Fruit fly (Drosophila melanogaster) whole organism, embryonic: ENCODE data around the gene Dpm2.
A peak's percentile ranks its signal among the peaks of the same experiment; 100 is the strongest.

Experiments used
- Bdp1 ChIP-seq: fragments of 200-800 bp; sonication (Bioruptor generic); optimal IDR thresholded peaks from 3 replicates; lab custom pipeline; 2016; ENCODE audit warnings: missing biosample characterization, missing genetic modification characterization
- BtbVII ChIP-seq: fragments of 200-800 bp; sonication (Bioruptor generic); optimal IDR thresholded peaks from 3 replicates; lab custom pipeline; 2017; ENCODE audit warnings: missing biosample characterization, mild to moderate bottlenecking, missing genetic modification characterization
- CG11456 ChIP-seq: fragments of 200-800 bp; sonication (Bioruptor generic); IDR thresholded peaks from 3 replicates; pipeline ENCODE4 v1.3.6; 2022; ENCODE audit warnings: missing biosample characterization, missing genetic modification characterization
- CG12236 ChIP-seq: fragments of 200-800 bp; sonication (Bioruptor generic); optimal IDR thresholded peaks from 2 replicates; lab custom pipeline; 2016; ENCODE audit warnings: missing biosample characterization, missing genetic modification characterization
- CG12769 ChIP-seq: fragments of 200-800 bp; sonication (Bioruptor generic); optimal IDR thresholded peaks from 2 replicates; lab custom pipeline; 2019; ENCODE audit warnings: missing biosample characterization, mild to moderate bottlenecking, missing genetic modification characterization, moderate library complexity
- CG14710 ChIP-seq: fragments of 200-800 bp; sonication (Bioruptor generic); optimal IDR thresholded peaks from 3 replicates; lab custom pipeline; 2019; ENCODE audit warnings: missing biosample characterization, mild to moderate bottlenecking, missing genetic modification characterization, moderate library complexity
- CG15011 ChIP-seq: fragments of 200-800 bp; sonication (Bioruptor generic); optimal IDR thresholded peaks from 3 replicates; lab custom pipeline; 2018; ENCODE audit warnings: missing biosample characterization, mild to moderate bottlenecking, missing genetic modification characterization
- CG15269 ChIP-seq: fragments of 200-800 bp; sonication (Bioruptor generic); optimal IDR thresholded peaks from 2 replicates; lab custom pipeline; 2018; ENCODE audit warnings: missing biosample characterization, mild to moderate bottlenecking, missing genetic modification characterization, moderate library complexity
- CG15696 ChIP-seq: fragments of 200-800 bp; sonication (Bioruptor generic); optimal IDR thresholded peaks from 2 replicates; lab custom pipeline; 2019; ENCODE audit warnings: missing biosample characterization, mild to moderate bottlenecking, missing genetic modification characterization, moderate library complexity
- CG17361 ChIP-seq: fragments of 200-800 bp; sonication (Bioruptor generic); IDR thresholded peaks from 3 replicates; pipeline ENCODE4 v1.3.6; 2022; ENCODE audit warnings: missing biosample characterization, missing genetic modification characterization
- CG17568 ChIP-seq: fragments of 200-800 bp; sonication (Bioruptor generic); optimal IDR thresholded peaks from 2 replicates; lab custom pipeline; 2018; ENCODE audit warnings: missing biosample characterization, mild to moderate bottlenecking, missing genetic modification characterization, moderate library complexity
- CG2116 ChIP-seq: fragments of 200-800 bp; sonication (Bioruptor generic); optimal IDR thresholded peaks from 3 replicates; lab custom pipeline; 2018; ENCODE audit warnings: missing biosample characterization, mild to moderate bottlenecking, missing genetic modification characterization
- CG2875 ChIP-seq: fragments of 200-800 bp; sonication (Bioruptor generic); optimal IDR thresholded peaks from 2 replicates; lab custom pipeline; 2017; ENCODE audit warnings: missing biosample characterization, mild to moderate bottlenecking, missing genetic modification characterization, missing genetic modification reagents
- CG31224 ChIP-seq: fragments of 200-800 bp; sonication (Bioruptor generic); IDR thresholded peaks from 2 replicates; pipeline ENCODE4 v1.3.6; 2022; ENCODE audit warnings: missing biosample characterization, missing genetic modification characterization
- CG34376 ChIP-seq: fragments of 200-800 bp; sonication (Bioruptor generic); optimal IDR thresholded peaks from 2 replicates; lab custom pipeline; 2018; ENCODE audit warnings: missing biosample characterization, mild to moderate bottlenecking, missing genetic modification characterization
- CG3995 ChIP-seq: fragments of 200-800 bp; sonication (Bioruptor generic); optimal IDR thresholded peaks from 3 replicates; lab custom pipeline; 2016; ENCODE audit warnings: missing biosample characterization, missing genetic modification characterization
- CG6254 ChIP-seq: fragments of 200-800 bp; sonication (Bioruptor generic); optimal IDR thresholded peaks from 3 replicates; lab custom pipeline; 2017; ENCODE audit warnings: mild to moderate bottlenecking, missing biosample characterization, missing genetic modification reagents, missing genetic modification characterization
- CG8281 ChIP-seq: fragments of 200-800 bp; sonication (Bioruptor generic); optimal IDR thresholded peaks from 2 replicates; lab custom pipeline; 2018; ENCODE audit warnings: missing biosample characterization, mild to moderate bottlenecking, missing genetic modification characterization, moderate library complexity
- CG8290 ChIP-seq, 3 experiments: fragments of 200-800 bp; sonication (Bioruptor generic); optimal IDR thresholded peaks; 2 replicates each; lab custom pipeline; 2016 to 2019; ENCODE audit warnings: missing biosample characterization in 3 of 3, missing genetic modification characterization in 3 of 3, mild to moderate bottlenecking in 2 of 3, moderate library complexity in 1 of 3
- CG8359 ChIP-seq: fragments of 200-800 bp; sonication (Bioruptor generic); optimal IDR thresholded peaks from 2 replicates; lab custom pipeline; 2017; ENCODE audit warnings: missing biosample characterization, mild to moderate bottlenecking, missing genetic modification characterization, borderline replicate concordance
- CG8765 ChIP-seq: fragments of 200-800 bp; sonication (Bioruptor generic); IDR thresholded peaks from 2 replicates; pipeline ENCODE4 v1.3.6; 2022; ENCODE audit warnings: missing biosample characterization, missing genetic modification characterization
- CG9609 ChIP-seq: fragments of 200-800 bp; sonication (Bioruptor generic); optimal IDR thresholded peaks from 3 replicates; lab custom pipeline; 2016; ENCODE audit warnings: missing biosample characterization, missing genetic modification characterization
- CG9817 ChIP-seq: fragments of 200-800 bp; sonication (Bioruptor generic); optimal IDR thresholded peaks from 2 replicates; lab custom pipeline; 2018; ENCODE audit warnings: missing biosample characterization, mild to moderate bottlenecking, missing genetic modification characterization, moderate library complexity
- Dbx ChIP-seq: fragments of 200-800 bp; sonication (Bioruptor generic); IDR thresholded peaks from 3 replicates; pipeline ENCODE4 v1.3.6; 2022; ENCODE audit warnings: missing biosample characterization, missing genetic modification characterization
- Dref ChIP-seq: fragments of 200-800 bp; sonication (Bioruptor generic); IDR thresholded peaks from 2 replicates; pipeline ENCODE4 v1.3.6; 2022; ENCODE audit warnings: missing biosample characterization, missing genetic modification characterization
- ERR ChIP-seq: fragments of 200-800 bp; sonication (Bioruptor generic); optimal IDR thresholded peaks from 2 replicates; lab custom pipeline; 2016; ENCODE audit warnings: missing biosample characterization, missing genetic modification characterization
- Fer1 ChIP-seq: fragments of 200-800 bp; sonication (Bioruptor generic); optimal IDR thresholded peaks from 2 replicates; lab custom pipeline; 2017; ENCODE audit warnings: missing biosample characterization, mild to moderate bottlenecking, missing genetic modification characterization
- GATAe ChIP-seq: fragments of 200-800 bp; sonication (Bioruptor generic); conservative IDR thresholded peaks from 2 replicates; pipeline ENCODE4 v1.3.6; 2022; ENCODE audit warnings: missing biosample characterization, missing genetic modification characterization
- Mrtf ChIP-seq: fragments of 200-800 bp; sonication (Bioruptor generic); IDR thresholded peaks from 3 replicates; pipeline ENCODE4 v1.3.6; 2022; ENCODE audit warnings: missing biosample characterization, missing genetic modification characterization
- Opbp ChIP-seq: fragments of 200-800 bp; sonication (Bioruptor generic); IDR thresholded peaks from 3 replicates; pipeline ENCODE4 v1.3.6; 2022; ENCODE audit warnings: missing biosample characterization, missing genetic modification characterization; ENCODE audit not compliant: partially characterized antibody
- Pdp1 ChIP-seq, 2 experiments: fragments of 200-800 bp; sonication (Bioruptor generic); optimal IDR thresholded peaks; 3 replicates each; lab custom pipeline; 2016; ENCODE audit warnings: missing biosample characterization in 2 of 2, missing genetic modification characterization in 2 of 2, mild to moderate bottlenecking in 1 of 2, moderate library complexity in 1 of 2
- Stat92E ChIP-seq, 3 experiments: fragments of >200 bp in 2 of 3; fragments of 200-800 bp in 1 of 3; sonication (Bioruptor generic) in 1 of 3; optimal IDR thresholded peaks; 2 replicates each; lab custom pipeline; 2017 to 2019; ENCODE audit warnings: missing biosample characterization in 3 of 3, missing genetic modification characterization in 3 of 3, mild to moderate bottlenecking in 1 of 3, moderate library complexity in 1 of 3
- Xbp1 ChIP-seq: fragments of 200-800 bp; sonication (Bioruptor generic); optimal IDR thresholded peaks from 3 replicates; lab custom pipeline; 2016; ENCODE audit warnings: missing biosample characterization, mild to moderate bottlenecking, missing genetic modification characterization
- aop ChIP-seq: fragments of 200-800 bp; sonication (Bioruptor generic); IDR thresholded peaks from 2 replicates; pipeline ENCODE4 v1.3.6; 2022; ENCODE audit warnings: missing biosample characterization, missing genetic modification characterization
- btn ChIP-seq: fragments of 200-800 bp; sonication (Bioruptor generic); optimal IDR thresholded peaks from 2 replicates; lab custom pipeline; 2016; ENCODE audit warnings: missing biosample characterization, missing genetic modification characterization
- chinmo ChIP-seq: fragments of 200-800 bp; sonication (Bioruptor generic); IDR thresholded peaks from 4 replicates; pipeline ENCODE4 v1.3.6; 2022; ENCODE audit warnings: missing biosample characterization, missing genetic modification characterization; ENCODE audit not compliant: partially characterized antibody
- crc ChIP-seq: fragments of 200-800 bp; sonication (Bioruptor generic); optimal IDR thresholded peaks from 2 replicates; lab custom pipeline; 2016; ENCODE audit warnings: missing biosample characterization, missing genetic modification characterization
- danr ChIP-seq: fragments of 200-800 bp; sonication (Bioruptor generic); IDR thresholded peaks from 2 replicates; pipeline ENCODE4 v1.3.6; 2022; ENCODE audit warnings: missing biosample characterization, missing genetic modification characterization
- emc ChIP-seq: fragments of 200-800 bp; sonication (Bioruptor generic); optimal IDR thresholded peaks from 2 replicates; lab custom pipeline; 2016; ENCODE audit warnings: missing biosample characterization, missing genetic modification characterization
- fu2 ChIP-seq: fragments of 200-800 bp; sonication (Bioruptor generic); optimal IDR thresholded peaks from 2 replicates; lab custom pipeline; 2016; ENCODE audit warnings: missing biosample characterization, missing genetic modification characterization
- gce ChIP-seq: fragments of 200-800 bp; sonication (Bioruptor generic); IDR thresholded peaks from 3 replicates; pipeline ENCODE4 v1.3.6; 2022; ENCODE audit warnings: missing biosample characterization, missing genetic modification characterization
- gt ChIP-seq: fragments of 200-800 bp; sonication (Bioruptor generic); IDR thresholded peaks from 2 replicates; pipeline ENCODE4 v1.3.6; 2022; ENCODE audit warnings: missing biosample characterization, missing genetic modification characterization
- jing ChIP-seq: fragments of 200-800 bp; sonication (Bioruptor generic); optimal IDR thresholded peaks from 2 replicates; lab custom pipeline; 2018; ENCODE audit warnings: missing biosample characterization, mild to moderate bottlenecking, missing genetic modification characterization
- salm ChIP-seq: fragments of 200-800 bp; sonication (Bioruptor generic); optimal IDR thresholded peaks from 2 replicates; lab custom pipeline; 2018; ENCODE audit warnings: missing biosample characterization, mild to moderate bottlenecking, missing genetic modification characterization
- slp2 ChIP-seq: fragments of 200-800 bp; sonication (Bioruptor generic); optimal IDR thresholded peaks from 2 replicates; lab custom pipeline; 2016; ENCODE audit warnings: missing biosample characterization, missing genetic modification characterization
- sr ChIP-seq: fragments of 200-800 bp; sonication (Bioruptor generic); IDR thresholded peaks from 3 replicates; pipeline ENCODE4 v1.3.6; 2022; ENCODE audit warnings: missing biosample characterization, missing genetic modification characterization
- ssp ChIP-seq: fragments of 200-800 bp; sonication (Bioruptor generic); IDR thresholded peaks from 2 replicates; pipeline ENCODE4 v1.3.6; 2022; ENCODE audit warnings: missing biosample characterization, missing genetic modification characterization
- trem ChIP-seq: fragments of 200-800 bp; optimal IDR thresholded peaks from 3 replicates; lab custom pipeline; 2019; ENCODE audit warnings: missing biosample characterization, mild to moderate bottlenecking, missing genetic modification characterization, moderate library complexity
- unpg ChIP-seq: fragments of 200-800 bp; sonication (Bioruptor generic); optimal IDR thresholded peaks from 3 replicates; lab custom pipeline; 2018; ENCODE audit warnings: missing biosample characterization, mild to moderate bottlenecking, missing genetic modification characterization, moderate library complexity
- vfl ChIP-seq: fragments of 200-800 bp; sonication (Bioruptor generic); optimal IDR thresholded peaks from 2 replicates; lab custom pipeline; 2016; ENCODE audit warnings: missing biosample characterization, missing genetic modification characterization

Dpm2 gene

dm6 chr3L:3319223-3319643 is at the start of gene Dpm2, which contains the start of the genes PIG-C and CG12016 (continued):
- TF ChIP-seq CG12236 (GFP tag; lab: Kevin White, UChicago) (no peak), jing (GFP tag; lab: Kevin White, UChicago) (no peak), unpg (GFP tag; lab: Kevin White, UChicago) (no peak), CG17361 (peak; percentile 79), Fer1 (peak; percentile 56), ERR (GFP tag; lab: Kevin White, UChicago) (peak; percentile 36), ssp (GFP tag; lab: Robert Waterston, UW) (peak; percentile 67; the same call in 1 of the 2 replicates), CG14710 (peak; percentile 88), Stat92E (GFP tag; optimal IDR thresholded peaks at IDR 0.05; lab: Kevin White, UChicago) (no peak), CG6254 (GFP tag; lab: Kevin White, UChicago) (no peak), Opbp (GFP tag; lab: Robert Waterston, UW) (peak; percentile 96), CG17568 (GFP tag; lab: Kevin White, UChicago) (no peak), Xbp1 (GFP tag; lab: Kevin White, UChicago) (peak; percentile 76), CG31224 (peak; percentile 53; the same call in 1 of the 2 replicates), vfl (GFP tag; lab: Kevin White, UChicago) (peak; percentile 55), CG9817 (tag; lab: Kevin White, UChicago) (peak; percentile 79), CG9609 (peak; percentile 67), Bdp1 (GFP tag; lab: Kevin White, UChicago) (peak; percentile 50), CG34376 (peak; percentile 53), danr (GFP tag; lab: Robert Waterston, UW) (no peak), CG2875 (GFP tag; lab: Kevin White, UChicago) (no peak), CG8359 (GFP tag; lab: Kevin White, UChicago) (no peak), Pdp1 (GFP tag; optimal IDR thresholded peaks at IDR 0.05; lab: Kevin White, UChicago) (peak; percentile 68 to 89), chinmo (GFP tag; lab: Robert Waterston, UW) (peak; percentile 95), CG15011 (GFP tag; lab: Kevin White, UChicago) (no peak), CG15696 (tag; lab: Kevin White, UChicago) (peak; percentile 68), gce (no peak), BtbVII (GFP tag; lab: Kevin White, UChicago) (no peak), emc (no peak), gt (no peak), fu2 (peak; percentile 62), Dref (peak; percentile 90), CG12769 (tag; lab: Kevin White, UChicago) (peak; percentile 53), GATAe (GFP tag; lab: Robert Waterston, UW) (no peak), trem (tag; lab: Kevin White, UChicago) (peak; percentile 77), Mrtf (no peak), Dbx (GFP tag; lab: Robert Waterston, UW) (peak; percentile 74), CG8281 (tag; lab: Kevin White, UChicago) (peak; percentile 32), sr (GFP tag; lab: Robert Waterston, UW) (no peak), CG3995 (GFP tag; lab: Kevin White, UChicago) (peak; percentile 94), CG8765 (peak; percentile 22; the same call in 1 of the 2 replicates), crc (no peak), CG15269 (tag; lab: Kevin White, UChicago) (peak; percentile 55), btn (GFP tag; lab: Kevin White, UChicago) (no peak), aop (no peak), salm (peak; percentile 2), CG2116 (peak; percentile 82), CG11456 (GFP tag; lab: Robert Waterston, UW) (peak; percentile 76; the same call in 2 of the 3 replicates), CG8290 (GFP tag; optimal IDR thresholded peaks at IDR 0.05; lab: Kevin White, UChicago) (peak; percentile 68), CG8290 (tag; optimal IDR thresholded peaks at IDR 0.05; lab: Kevin White, UChicago) (no peak), slp2 (GFP tag; lab: Kevin White, UChicago) (peak; percentile 66)
